Worm (Caenorhabditis elegans) whole organism, L3 larva: ENCODE data around the gene prx-19.
A peak's percentile ranks its signal among the peaks of the same experiment; 100 is the strongest.

Experiments used
- R02D3.7 ChIP-seq: fragments of 150-350 bp; optimal IDR thresholded peaks from 2 replicates; lab custom pipeline; 2014; ENCODE audit warnings: missing biosample characterization, missing genetic modification characterization
- aly-2 ChIP-seq: fragments of 150-350 bp; optimal IDR thresholded peaks from 2 replicates; lab custom pipeline; 2014; ENCODE audit warnings: missing biosample characterization, missing genetic modification characterization
- ceh-16 ChIP-seq: sonication (generic microtip); optimal IDR thresholded peaks from 2 replicates; lab custom pipeline; 2017; ENCODE audit warnings: missing biosample characterization, missing genetic modification characterization
- daf-12 ChIP-seq: fragments of 150-350 bp; optimal IDR thresholded peaks from 2 replicates; lab custom pipeline; 2014; ENCODE audit warnings: missing biosample characterization, missing genetic modification reagents, missing genetic modification characterization
- egl-27 ChIP-seq: sonication (generic microtip); optimal IDR thresholded peaks from 4 replicates; lab custom pipeline; 2017; ENCODE audit warnings: missing biosample characterization, missing genetic modification reagents, missing genetic modification characterization
- egl-5 ChIP-seq: fragments of 150-350 bp; optimal IDR thresholded peaks from 2 replicates; lab custom pipeline; 2017; ENCODE audit warnings: missing biosample characterization, missing genetic modification reagents, missing genetic modification characterization, inconsistent platforms
- elt-1 ChIP-seq: fragments of 150-350 bp; optimal IDR thresholded peaks from 2 replicates; lab custom pipeline; 2014; ENCODE audit warnings: missing biosample characterization, missing genetic modification characterization
- elt-2 ChIP-seq: sonication (generic microtip); optimal IDR thresholded peaks from 2 replicates; lab custom pipeline; 2016; ENCODE audit warnings: missing genetic modification reagents, mild to moderate bottlenecking, missing genetic modification characterization, missing compliant biosample characterization
- elt-3 ChIP-seq, 3 experiments: fragments of 150-350 bp in 1 of 3; sonication (generic microtip) in 2 of 3; optimal IDR thresholded peaks; 2 replicates in 2 of 3; 4 replicates in 1 of 3; lab custom pipeline; 2014 to 2017; ENCODE audit warnings: missing biosample characterization in 3 of 3, missing genetic modification characterization in 3 of 3
- fkh-10 ChIP-seq: sonication (generic microtip); optimal IDR thresholded peaks from 2 replicates; lab custom pipeline; 2017; ENCODE audit warnings: missing biosample characterization, missing genetic modification reagents, missing genetic modification characterization
- fkh-2 ChIP-seq: fragments of 150-350 bp; optimal IDR thresholded peaks from 2 replicates; lab custom pipeline; 2014; ENCODE audit warnings: missing biosample characterization, missing genetic modification reagents, missing genetic modification characterization
- hmg-11 ChIP-seq: sonication (generic microtip); optimal IDR thresholded peaks from 2 replicates; lab custom pipeline; 2016; ENCODE audit warnings: missing genetic modification characterization, missing compliant biosample characterization
- lin-15B ChIP-seq: fragments of 150-350 bp; optimal IDR thresholded peaks from 2 replicates; lab custom pipeline; 2014; ENCODE audit warnings: missing biosample characterization, missing genetic modification characterization
- lsy-12 ChIP-seq: sonication (generic microtip); optimal IDR thresholded peaks from 2 replicates; lab custom pipeline; 2016; ENCODE audit warnings: mild to moderate bottlenecking, missing genetic modification characterization, missing compliant biosample characterization
- mml-1 ChIP-seq: fragments of 150-350 bp; sonication (generic microtip); optimal IDR thresholded peaks from 3 replicates; lab custom pipeline; 2014; ENCODE audit warnings: missing biosample characterization, missing genetic modification characterization
- nfya-1 ChIP-seq: sonication (generic microtip); optimal IDR thresholded peaks from 2 replicates; lab custom pipeline; 2017; ENCODE audit warnings: missing genetic modification characterization, mild to moderate bottlenecking, missing compliant biosample characterization, antibody characterized with exemption, moderate library complexity; ENCODE audit not compliant: insufficient read depth
- nhr-11 ChIP-seq: fragments of 150-350 bp; optimal IDR thresholded peaks from 2 replicates; lab custom pipeline; 2014; ENCODE audit warnings: missing biosample characterization, missing genetic modification characterization
- nhr-23 ChIP-seq: fragments of 150-350 bp; optimal IDR thresholded peaks from 2 replicates; lab custom pipeline; 2014; ENCODE audit warnings: missing biosample characterization, missing genetic modification reagents, missing genetic modification characterization
- nhr-237 ChIP-seq: fragments of 150-350 bp; optimal IDR thresholded peaks from 2 replicates; lab custom pipeline; 2014; ENCODE audit warnings: missing biosample characterization, missing genetic modification characterization
- nhr-25 ChIP-seq: sonication (generic microtip); optimal IDR thresholded peaks from 2 replicates; lab custom pipeline; 2017; ENCODE audit warnings: missing biosample characterization, missing genetic modification characterization
- nhr-28 ChIP-seq: fragments of 150-350 bp; optimal IDR thresholded peaks from 2 replicates; lab custom pipeline; 2014; ENCODE audit warnings: missing biosample characterization, missing genetic modification characterization
- nhr-43 ChIP-seq: sonication (generic microtip); optimal IDR thresholded peaks from 2 replicates; lab custom pipeline; 2016; ENCODE audit warnings: mild to moderate bottlenecking, missing genetic modification characterization, missing compliant biosample characterization; ENCODE audit not compliant: poor library complexity, severe bottlenecking
- nhr-67 ChIP-seq: fragments of 150-350 bp; optimal IDR thresholded peaks from 2 replicates; lab custom pipeline; 2014; ENCODE audit warnings: missing biosample characterization, missing genetic modification characterization
- nhr-76 ChIP-seq: fragments of 150-350 bp; sonication (generic microtip); optimal IDR thresholded peaks from 5 replicates; lab custom pipeline; 2014; ENCODE audit warnings: missing biosample characterization, missing genetic modification characterization
- pha-4 ChIP-seq: fragments of 150-350 bp; optimal IDR thresholded peaks from 2 replicates; lab custom pipeline; 2014; ENCODE audit warnings: missing biosample characterization, missing genetic modification reagents, missing genetic modification characterization
- skn-1 ChIP-seq: fragments of 150-350 bp; optimal IDR thresholded peaks from 2 replicates; lab custom pipeline; 2014; ENCODE audit warnings: missing biosample characterization, missing genetic modification characterization
- snpc-4 ChIP-seq: fragments of 150-350 bp; optimal IDR thresholded peaks from 2 replicates; lab custom pipeline; 2014; ENCODE audit warnings: missing biosample characterization, missing genetic modification characterization
- tbx-2 ChIP-seq: sonication (generic microtip); optimal IDR thresholded peaks from 2 replicates; lab custom pipeline; 2016; ENCODE audit warnings: mild to moderate bottlenecking, missing genetic modification characterization, missing compliant biosample characterization
- unc-39 ChIP-seq: sonication (generic microtip); optimal IDR thresholded peaks from 4 replicates; lab custom pipeline; 2017; ENCODE audit warnings: missing biosample characterization, missing genetic modification characterization
- unc-62 ChIP-seq: fragments of 150-350 bp; sonication (generic microtip); optimal IDR thresholded peaks from 4 replicates; lab custom pipeline; 2014; ENCODE audit warnings: missing biosample characterization, missing genetic modification reagents, missing genetic modification characterization
- zag-1 ChIP-seq: fragments of 150-350 bp; optimal IDR thresholded peaks from 2 replicates; lab custom pipeline; 2014; ENCODE audit warnings: missing biosample characterization, missing genetic modification characterization
- ztf-11 ChIP-seq: fragments of 150-350 bp; optimal IDR thresholded peaks from 2 replicates; lab custom pipeline; 2014; ENCODE audit warnings: missing biosample characterization, missing genetic modification characterization

Gene prx-19

ce11 chrIII:8847722-8848121 is 38.6 kb upstream of the prx-19 start:
- TF ChIP-seq hmg-11 (peak; percentile 24), skn-1 (tag; lab: Kevin White, UChicago) (no peak), snpc-4 (peak; percentile 44), nhr-23 (tag; lab: Kevin White, UChicago) (peak; percentile 69), nhr-43 (peak; percentile 30), fkh-10 (GFP tag; lab: Kevin White, UChicago) (no peak), R02D3.7 (tag; lab: Kevin White, UChicago) (peak; percentile 9), nfya-1 (peak; percentile 32), lin-15B (tag; lab: Kevin White, UChicago) (peak; percentile 79), pha-4 (tag; lab: Kevin White, UChicago) (peak; percentile 73), ceh-16 (tag; lab: Kevin White, UChicago) (no peak)

ce11 chrIII:8845114-8845513 is 36.0 kb upstream of the prx-19 start, which contains the start of gene F44E2.6:
Gene F44E2.6, minus strand, starts transcription at chrIII:8845214.
- TF ChIP-seq lin-15B (tag; lab: Kevin White, UChicago) (no peak), nhr-43 (no peak), egl-5 (no peak), nhr-76 (no peak), elt-2 (tag; lab: Kevin White, UChicago) (no peak), nhr-237 (no peak), daf-12 (tag; lab: Kevin White, UChicago) (no peak), tbx-2 (no peak), nhr-25 (no peak), lsy-12 (tag; lab: Kevin White, UChicago) (no peak), ceh-16 (tag; lab: Kevin White, UChicago) (no peak), nhr-11 (tag; lab: Kevin White, UChicago) (no peak), zag-1 (no peak)
- TF ChIP-seq, all 47 proteins: peak for 0

- peak; percentile 57 for TF ChIP-seq nhr-23 (tag; lab: Kevin White, UChicago)
- TF ChIP-seq nhr-67 (tag; lab: Kevin White, UChicago) = no peak
These were observed 35.0 kb upstream of the prx-19 start for ce11 chrIII:8844137-8844536.

- peak; percentile 56 for TF ChIP-seq nhr-23 (tag; lab: Kevin White, UChicago)
- no peak for TF ChIP-seq egl-27
- no peak for TF ChIP-seq aly-2 (tag; lab: Kevin White, UChicago)
- TF ChIP-seq unc-39 (tag; lab: Kevin White, UChicago) = no peak
- peak; percentile 14 for TF ChIP-seq nhr-25
- no peak for TF ChIP-seq unc-62 (GFP tag; lab: Kevin White, UChicago)
These were observed 30.7 kb upstream of the prx-19 start for ce11 chrIII:8839813-8840212.

- TF ChIP-seq elt-1 (peak; percentile 77), ceh-16 (tag; lab: Kevin White, UChicago) (no peak)
- TF ChIP-seq, all 47 proteins: peak for 1
These were observed 29.0 kb upstream of the prx-19 start, which contains the start of gene F44E2.4 for ce11 chrIII:8838075-8838474. Gene F44E2.4, minus strand, starts transcription at chrIII:8838424.

- no peak for TF ChIP-seq skn-1 (tag; lab: Kevin White, UChicago)
- TF ChIP-seq pha-4 (tag; lab: Kevin White, UChicago) = no peak
- TF ChIP-seq mml-1 (tag; lab: Kevin White, UChicago) = no peak
- TF ChIP-seq nhr-67 (tag; lab: Kevin White, UChicago) = no peak
- TF ChIP-seq tbx-2 = no peak
- no peak for TF ChIP-seq hmg-11
- no peak for TF ChIP-seq ztf-11 (tag; lab: Kevin White, UChicago)
- no peak for TF ChIP-seq elt-3 (tag; optimal IDR thresholded peaks at IDR 0.05; lab: Kevin White, UChicago)
- TF ChIP-seq fkh-2 (tag; lab: Kevin White, UChicago) = no peak
- TF ChIP-seq R02D3.7 (tag; lab: Kevin White, UChicago) = no peak
- no peak for TF ChIP-seq nhr-28 (tag; lab: Kevin White, UChicago)
These were observed 22.1 kb upstream of the prx-19 start, which contains the start of gene F44E2.10 for ce11 chrIII:8831059-8831750. Gene F44E2.10, minus strand, starts transcription at chrIII:8831109.
